Fruit fly (Drosophila melanogaster) whole organism, embryonic: ENCODE measurements around the gene CG14227.

Experiments
- CG10267 ChIP-seq: fragments of 200-800 bp; sonication (Bioruptor generic); optimal IDR thresholded peaks from 2 replicates; lab custom pipeline; 2018; ENCODE audit warnings: missing biosample characterization, mild to moderate bottlenecking, missing genetic modification characterization, moderate library complexity
- CG11247 ChIP-seq: fragments of 200-800 bp; sonication (Bioruptor generic); IDR thresholded peaks from 2 replicates; pipeline ENCODE4 v1.3.6; 2022; ENCODE audit warnings: missing biosample characterization, missing genetic modification characterization
- CG13123 ChIP-seq: fragments of 200-800 bp; sonication (Bioruptor generic); optimal IDR thresholded peaks from 2 replicates; lab custom pipeline; 2016; ENCODE audit warnings: missing biosample characterization, missing genetic modification characterization
- CG15011 ChIP-seq: fragments of 200-800 bp; sonication (Bioruptor generic); optimal IDR thresholded peaks from 3 replicates; lab custom pipeline; 2018; ENCODE audit warnings: missing biosample characterization, mild to moderate bottlenecking, missing genetic modification characterization
- CG16813 ChIP-seq: fragments of 200-800 bp; sonication (Bioruptor generic); IDR thresholded peaks from 3 replicates; pipeline ENCODE4 v1.3.6; 2022; ENCODE audit warnings: missing biosample characterization, missing genetic modification characterization; ENCODE audit not compliant: partially characterized antibody
- CG17186 ChIP-seq: fragments of 200-800 bp; sonication (Bioruptor generic); optimal IDR thresholded peaks from 3 replicates; lab custom pipeline; 2017; ENCODE audit warnings: missing biosample characterization, missing genetic modification reagents, missing genetic modification characterization
- CG17359 ChIP-seq: fragments of 200-800 bp; sonication (Bioruptor generic); optimal IDR thresholded peaks from 3 replicates; lab custom pipeline; 2018; ENCODE audit warnings: missing biosample characterization, mild to moderate bottlenecking, missing genetic modification characterization, moderate library complexity
- CG17612 ChIP-seq: fragments of 200-800 bp; sonication (Bioruptor generic); IDR thresholded peaks from 2 replicates; pipeline ENCODE4 v1.3.6; 2022; ENCODE audit warnings: missing biosample characterization, missing genetic modification characterization
- CG17802 ChIP-seq: fragments of 200-800 bp; sonication (Bioruptor generic); optimal IDR thresholded peaks from 2 replicates; lab custom pipeline; 2018; ENCODE audit warnings: missing biosample characterization, mild to moderate bottlenecking, missing genetic modification characterization, moderate library complexity
- CG18599 ChIP-seq: fragments of 200-800 bp; sonication (Bioruptor generic); optimal IDR thresholded peaks from 3 replicates; lab custom pipeline; 2017; ENCODE audit warnings: missing biosample characterization, missing genetic modification characterization, mild to moderate bottlenecking, moderate library complexity, missing genetic modification reagents
- CG31365 ChIP-seq: fragments of 200-800 bp; sonication (Bioruptor generic); optimal IDR thresholded peaks from 2 replicates; lab custom pipeline; 2018; ENCODE audit warnings: missing biosample characterization, mild to moderate bottlenecking, missing genetic modification characterization
- CG32532 ChIP-seq: fragments of 200-800 bp; sonication (Bioruptor generic); IDR thresholded peaks from 2 replicates; pipeline ENCODE4 v1.3.6; 2022; ENCODE audit warnings: missing biosample characterization, missing genetic modification characterization
- CG34224 ChIP-seq: fragments of 200-800 bp; sonication (Bioruptor generic); IDR thresholded peaks from 3 replicates; pipeline ENCODE4 v1.3.6; 2022; ENCODE audit warnings: missing biosample characterization, missing genetic modification characterization; ENCODE audit not compliant: partially characterized antibody
- CG34422 ChIP-seq: fragments of 200-800 bp; sonication (Bioruptor generic); IDR thresholded peaks from 3 replicates; pipeline ENCODE4 v1.3.6; 2022; ENCODE audit warnings: missing biosample characterization, missing genetic modification characterization
- CG4707 ChIP-seq: fragments of 200-800 bp; sonication (Bioruptor generic); optimal IDR thresholded peaks from 2 replicates; lab custom pipeline; 2018; ENCODE audit warnings: missing biosample characterization, mild to moderate bottlenecking, missing genetic modification characterization, moderate library complexity
- CG4854 ChIP-seq: fragments of 200-800 bp; sonication (Bioruptor generic); optimal IDR thresholded peaks from 2 replicates; lab custom pipeline; 2016; ENCODE audit warnings: missing biosample characterization, missing genetic modification characterization, inconsistent platforms
- CG5180 ChIP-seq: fragments of 200-800 bp; sonication (Bioruptor generic); optimal IDR thresholded peaks from 3 replicates; lab custom pipeline; 2017; ENCODE audit warnings: missing biosample characterization, missing genetic modification characterization, mild to moderate bottlenecking, moderate library complexity, missing genetic modification reagents
- CG6765 ChIP-seq: fragments of 200-800 bp; sonication (Bioruptor generic); optimal IDR thresholded peaks from 3 replicates; lab custom pipeline; 2017; ENCODE audit warnings: missing biosample characterization, mild to moderate bottlenecking, missing genetic modification characterization
- CG6854 ChIP-seq: fragments of 200-800 bp; sonication (Bioruptor generic); optimal IDR thresholded peaks from 3 replicates; lab custom pipeline; 2017; ENCODE audit warnings: missing biosample characterization, mild to moderate bottlenecking, missing genetic modification characterization
- CG9609 ChIP-seq: fragments of 200-800 bp; sonication (Bioruptor generic); optimal IDR thresholded peaks from 3 replicates; lab custom pipeline; 2016; ENCODE audit warnings: missing biosample characterization, missing genetic modification characterization
- Doc2 ChIP-seq: fragments of 200-800 bp; sonication (Bioruptor generic); IDR thresholded peaks from 2 replicates; pipeline ENCODE4 v1.3.6; 2022; ENCODE audit warnings: missing biosample characterization, missing genetic modification characterization
- Drgx ChIP-seq: fragments of 200-800 bp; sonication (Bioruptor generic); IDR thresholded peaks from 2 replicates; pipeline ENCODE4 v1.3.6; 2022; ENCODE audit warnings: missing biosample characterization, missing genetic modification characterization
- GATAe ChIP-seq: fragments of 200-800 bp; sonication (Bioruptor generic); conservative IDR thresholded peaks from 2 replicates; pipeline ENCODE4 v1.3.6; 2022; ENCODE audit warnings: missing biosample characterization, missing genetic modification characterization
- HHEX ChIP-seq: fragments of 200-800 bp; sonication (Bioruptor generic); optimal IDR thresholded peaks from 3 replicates; lab custom pipeline; 2017; ENCODE audit warnings: missing biosample characterization, mild to moderate bottlenecking, missing genetic modification characterization, missing genetic modification reagents
- Hand ChIP-seq: fragments of 200-800 bp; sonication (Bioruptor generic); optimal IDR thresholded peaks from 2 replicates; lab custom pipeline; 2017; ENCODE audit warnings: mild to moderate bottlenecking, missing biosample characterization, missing genetic modification reagents, missing genetic modification characterization
- Hr3 ChIP-seq: fragments of 200-800 bp; sonication (Bioruptor generic); optimal IDR thresholded peaks from 3 replicates; lab custom pipeline; 2016; ENCODE audit warnings: missing biosample characterization, missing genetic modification characterization
- Mad ChIP-seq: fragments of 200-800 bp; sonication (Bioruptor generic); optimal IDR thresholded peaks from 2 replicates; lab custom pipeline; 2016; ENCODE audit warnings: missing biosample characterization, missing genetic modification characterization
- Meics ChIP-seq: fragments of 200-800 bp; sonication (Bioruptor generic); optimal IDR thresholded peaks from 2 replicates; lab custom pipeline; 2017; ENCODE audit warnings: missing biosample characterization, mild to moderate bottlenecking, missing genetic modification characterization
- NC2β ChIP-seq: fragments of 200-800 bp; sonication (Bioruptor generic); optimal IDR thresholded peaks from 2 replicates; lab custom pipeline; 2016; ENCODE audit warnings: missing biosample characterization, missing genetic modification characterization
- Stat92E ChIP-seq, 3 experiments: fragments of >200 bp in 2 of 3; fragments of 200-800 bp in 1 of 3; sonication (Bioruptor generic) in 1 of 3; optimal IDR thresholded peaks; 2 replicates each; lab custom pipeline; 2017 to 2019; ENCODE audit warnings: missing biosample characterization in 3 of 3, missing genetic modification characterization in 3 of 3, mild to moderate bottlenecking in 1 of 3, moderate library complexity in 1 of 3
- Xbp1 ChIP-seq: fragments of 200-800 bp; sonication (Bioruptor generic); optimal IDR thresholded peaks from 3 replicates; lab custom pipeline; 2016; ENCODE audit warnings: missing biosample characterization, mild to moderate bottlenecking, missing genetic modification characterization
- YL-1 ChIP-seq: fragments of 200-800 bp; sonication (Bioruptor generic); optimal IDR thresholded peaks from 3 replicates; lab custom pipeline; 2017; ENCODE audit warnings: missing biosample characterization, mild to moderate bottlenecking, missing genetic modification characterization
- cg ChIP-seq: fragments of 200-800 bp; sonication (Bioruptor generic); optimal IDR thresholded peaks from 3 replicates; lab custom pipeline; 2019; ENCODE audit warnings: missing biosample characterization, mild to moderate bottlenecking, missing genetic modification characterization, moderate library complexity
- chn ChIP-seq: fragments of 200-800 bp; sonication (Bioruptor generic); optimal IDR thresholded peaks from 2 replicates; lab custom pipeline; 2016; ENCODE audit warnings: missing biosample characterization, missing genetic modification characterization
- ci ChIP-seq: fragments of 200-800 bp; sonication (Bioruptor generic); IDR thresholded peaks from 3 replicates; pipeline ENCODE4 v1.3.6; 2022; ENCODE audit warnings: missing biosample characterization, missing genetic modification characterization
- dmrt11E ChIP-seq: fragments of 200-800 bp; sonication (Bioruptor generic); optimal IDR thresholded peaks from 3 replicates; lab custom pipeline; 2018; ENCODE audit warnings: missing biosample characterization, mild to moderate bottlenecking, missing genetic modification characterization, moderate library complexity
- ftz-f1 ChIP-seq: fragments of 200-800 bp; sonication (Bioruptor generic); optimal IDR thresholded peaks from 2 replicates; lab custom pipeline; 2016; ENCODE audit warnings: missing biosample characterization, missing genetic modification characterization
- hbn ChIP-seq: fragments of 200-800 bp; sonication (Bioruptor generic); IDR thresholded peaks from 2 replicates; pipeline ENCODE4 v1.3.6; 2022; ENCODE audit warnings: missing biosample characterization, missing genetic modification characterization; ENCODE audit not compliant: partially characterized antibody
- sd ChIP-seq: fragments of 200-800 bp; sonication (Bioruptor generic); optimal IDR thresholded peaks from 3 replicates; lab custom pipeline; 2018; ENCODE audit warnings: missing biosample characterization, mild to moderate bottlenecking, missing genetic modification characterization, moderate library complexity
- sisA ChIP-seq: fragments of 200-800 bp; sonication (Bioruptor generic); IDR thresholded peaks from 2 replicates; pipeline ENCODE4 v1.3.6; 2022; ENCODE audit warnings: missing biosample characterization, missing genetic modification characterization
- slbo ChIP-seq: fragments of 200-800 bp; sonication (Bioruptor generic); IDR thresholded peaks from 2 replicates; pipeline ENCODE4 v1.3.6; 2022; ENCODE audit warnings: missing biosample characterization, missing genetic modification characterization
- slp2 ChIP-seq: fragments of 200-800 bp; sonication (Bioruptor generic); optimal IDR thresholded peaks from 2 replicates; lab custom pipeline; 2016; ENCODE audit warnings: missing biosample characterization, missing genetic modification characterization
- sna ChIP-seq: fragments of 200-800 bp; sonication (Bioruptor generic); IDR thresholded peaks from 2 replicates; pipeline ENCODE4 v1.3.6; 2022; ENCODE audit warnings: missing biosample characterization, missing genetic modification characterization; ENCODE audit not compliant: partially characterized antibody
- sr ChIP-seq: fragments of 200-800 bp; sonication (Bioruptor generic); IDR thresholded peaks from 3 replicates; pipeline ENCODE4 v1.3.6; 2022; ENCODE audit warnings: missing biosample characterization, missing genetic modification characterization
- vvl ChIP-seq: fragments of 200-800 bp; sonication (Bioruptor generic); IDR thresholded peaks from 2 replicates; pipeline ENCODE4 v1.3.6; 2022; ENCODE audit warnings: missing biosample characterization, missing genetic modification characterization

CG14227 gene

dm6 chrX:19645873-19646541 is 42.7 kb downstream of the CG14227 start, which contains the start of gene Arp10 (continued):
- TF ChIP-seq YL-1 (GFP tag; lab: Kevin White, UChicago) (peak; percentile 18), CG32532 (peak; percentile 36; the same call in 1 of the 2 replicates)

dm6 chrX:19642819-19643504 is 45.8 kb downstream of the CG14227 start, which contains the start of the genes CG12237 and Sec61gamma:
Gene CG12237 (minus strand): TSS chrX:19642869.
Gene Sec61gamma (plus strand): TSS chrX:19643327.
- TF ChIP-seq CG4707 (GFP tag; lab: Kevin White, UChicago) (no peak), slbo (GFP tag; lab: Robert Waterston, UW) (peak; percentile 58), CG16813 (GFP tag; lab: Robert Waterston, UW) (no peak), Stat92E (GFP tag; optimal IDR thresholded peaks at IDR 0.05; lab: Kevin White, UChicago) (peak in 1 of 3 experiments; percentile 56), ci (GFP tag; lab: Robert Waterston, UW) (peak; percentile 74), sd (tag; lab: Kevin White, UChicago) (peak; percentile 84), CG4854 (no peak), CG31365 (tag; lab: Kevin White, UChicago) (no peak), CG15011 (GFP tag; lab: Kevin White, UChicago) (no peak), HHEX (peak; percentile 11), Mad (peak; percentile 9), CG17612 (no peak), CG17802 (peak; percentile 15), Hr3 (GFP tag; lab: Kevin White, UChicago) (no peak), slp2 (GFP tag; lab: Kevin White, UChicago) (peak; percentile 13), sr (GFP tag; lab: Robert Waterston, UW) (no peak), Doc2 (GFP tag; lab: Robert Waterston, UW) (no peak), CG6765 (GFP tag; lab: Kevin White, UChicago) (no peak), sisA (0 out of 2 replicates have a peak, but pooled peaks have one; percentile 12), CG10267 (tag; lab: Kevin White, UChicago) (peak; percentile 41), CG17359 (tag; lab: Kevin White, UChicago) (peak; percentile 26), sna (GFP tag; lab: Robert Waterston, UW) (no peak), CG5180 (no peak), CG34422 (GFP tag; lab: Robert Waterston, UW) (peak; percentile 72; the same call in 1 of the 3 replicates), Drgx (GFP tag; lab: Robert Waterston, UW) (no peak), GATAe (GFP tag; lab: Robert Waterston, UW) (no peak), CG9609 (GFP tag; lab: Kevin White, UChicago) (peak; percentile 24), CG17186 (GFP tag; lab: Kevin White, UChicago) (peak; percentile 29), chn (GFP tag; lab: Kevin White, UChicago) (no peak), cg (GFP tag; lab: Kevin White, UChicago) (peak; percentile 36), vvl (GFP tag; lab: Robert Waterston, UW) (peak; percentile 57; the same call in 1 of the 2 replicates), Hand (GFP tag; lab: Kevin White, UChicago) (no peak), NC2β (peak; percentile 53), CG34224 (GFP tag; lab: Robert Waterston, UW) (no peak), Meics (GFP tag; lab: Kevin White, UChicago) (peak; percentile 49), CG18599 (GFP tag; lab: Kevin White, UChicago) (no peak), Xbp1 (GFP tag; lab: Kevin White, UChicago) (peak; percentile 58), hbn (GFP tag; lab: Robert Waterston, UW) (no peak), CG13123 (GFP tag; lab: Kevin White, UChicago) (no peak), ftz-f1 (peak; percentile 20), dmrt11E (tag; lab: Kevin White, UChicago) (peak; percentile 6), CG11247 (peak; percentile 46), CG6854 (no peak), CG32532 (peak; percentile 60)
